Worm (Caenorhabditis elegans): ENCODE data around the gene sri-28.

DNA sequence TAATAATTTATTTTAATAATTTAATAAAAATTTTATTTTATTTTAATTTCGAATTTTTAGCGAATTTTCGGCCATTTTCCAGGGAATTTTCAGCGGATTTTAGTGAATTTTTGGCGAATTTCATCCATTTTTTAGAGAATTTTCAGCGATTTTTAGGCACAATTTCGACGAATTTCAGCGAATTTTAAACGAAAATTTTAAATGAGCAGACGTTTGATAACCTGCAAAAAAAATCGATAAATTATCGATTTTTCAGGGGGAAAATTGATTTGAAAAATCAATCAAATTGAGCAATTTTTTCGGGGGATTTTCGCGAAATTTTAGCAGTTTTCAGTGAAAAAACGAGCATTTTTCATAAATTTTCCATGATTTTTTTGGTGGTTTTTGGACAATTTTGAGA is 20.2 kb downstream of the sri-28 start:
- no peak for TF ChIP-seq nhr-28 (tag; optimal IDR thresholded peaks at IDR 0.05)
- no peak for TF ChIP-seq skn-1 (tag; optimal IDR thresholded peaks at IDR 0.05)
- no peak for TF ChIP-seq fkh-10 (GFP tag; optimal IDR thresholded peaks at IDR 0.05)
- no peak for TF ChIP-seq ztf-11 (tag; optimal IDR thresholded peaks at IDR 0.05)
- no peak for TF ChIP-seq ZK546.5 (tag; optimal IDR thresholded peaks at IDR 0.05)
